Fruit fly (Drosophila melanogaster): ENCODE results near the gene Sfp24Bb.

Gene Sfp24Bb

DNA sequence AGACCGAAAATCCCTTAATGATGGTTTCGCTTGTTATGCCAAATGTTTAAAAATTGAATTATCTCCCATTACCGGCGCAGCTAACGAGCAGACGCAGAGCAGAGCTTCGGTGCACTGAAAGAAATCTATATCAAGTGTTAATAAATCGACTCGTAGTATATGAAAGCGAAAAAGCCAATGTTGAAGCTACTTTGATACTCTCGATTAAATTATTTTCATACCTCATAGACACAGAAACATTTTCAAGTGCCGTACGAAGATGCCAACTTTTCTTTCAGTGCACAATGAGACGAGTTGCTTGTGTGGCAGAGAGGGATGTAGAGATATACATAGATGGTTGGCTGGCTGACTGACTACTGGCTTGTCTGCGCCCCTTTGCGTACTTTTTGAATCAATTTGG is 6.2 kb upstream of the Sfp24Bb start (continued):
- no peak for TF ChIP-seq Dip3 (GFP tag; optimal IDR thresholded peaks at IDR 0.05)
- TF ChIP-seq Scr (GFP tag; IDR thresholded peaks at IDR 0.05; ENCODE audit: partially characterized antibody), result no peak
- TF ChIP-seq CG4282 (GFP tag; optimal IDR thresholded peaks at IDR 0.05), result no peak
- TF ChIP-seq Tbp (GFP tag; optimal IDR thresholded peaks at IDR 0.05), result no peak
- peak; percentile 41 for TF ChIP-seq CG14710 (tag; optimal IDR thresholded peaks at IDR 0.05)
- TF ChIP-seq CG11723 (GFP tag; optimal IDR thresholded peaks at IDR 0.05), result no peak
- TF ChIP-seq Hmx (GFP tag; optimal IDR thresholded peaks at IDR 0.05), result no peak
- TF ChIP-seq pum (GFP tag; optimal IDR thresholded peaks at IDR 0.05), result peak; percentile 19
- peak; percentile 77 for TF ChIP-seq Ets65A (GFP tag)
- peak; percentile 6 for TF ChIP-seq Nf-YB (GFP tag; optimal IDR thresholded peaks at IDR 0.05)
- TF ChIP-seq H2.0 (GFP tag; IDR thresholded peaks at IDR 0.05), result no peak
- TF ChIP-seq CG18262 (tag; optimal IDR thresholded peaks at IDR 0.05), result peak; percentile 53
- TF ChIP-seq CG3163 (GFP tag; optimal IDR thresholded peaks at IDR 0.05), result no peak
- no peak for TF ChIP-seq CG14050 (GFP tag; IDR thresholded peaks at IDR 0.05)
- TF ChIP-seq Dip2 (GFP tag; IDR thresholded peaks at IDR 0.05), result no peak
- TF ChIP-seq shn (GFP tag; optimal IDR thresholded peaks at IDR 0.05), result no peak
- TF ChIP-seq dmrt11E (tag; optimal IDR thresholded peaks at IDR 0.05), result peak; percentile 67
- no peak for TF ChIP-seq CG11093 (GFP tag; IDR thresholded peaks at IDR 0.05)
- TF ChIP-seq zfh1 (GFP tag; IDR thresholded peaks at IDR 0.05), result peak; percentile 71
- TF ChIP-seq Chrac-16 (GFP tag; optimal IDR thresholded peaks at IDR 0.05), result peak; percentile 24
- TF ChIP-seq oc (tag; optimal IDR thresholded peaks at IDR 0.05), result peak; percentile 28
- TF ChIP-seq CG4424 (GFP tag; optimal IDR thresholded peaks at IDR 0.05), result peak; percentile 17
- TF ChIP-seq ewg (GFP tag; optimal IDR thresholded peaks at IDR 0.05), result peak; percentile 6
- no peak for TF ChIP-seq slou (GFP tag; optimal IDR thresholded peaks at IDR 0.05)
- TF ChIP-seq knrl (GFP tag; IDR thresholded peaks at IDR 0.05; ENCODE audit: partially characterized antibody), result no peak
- TF ChIP-seq Hmr (GFP tag; optimal IDR thresholded peaks at IDR 0.05), result no peak
- TF ChIP-seq bowl (GFP tag; IDR thresholded peaks at IDR 0.05), result no peak
- no peak for TF ChIP-seq ssp (GFP tag; IDR thresholded peaks at IDR 0.05)
- TF ChIP-seq nerfin-1 (tag; optimal IDR thresholded peaks at IDR 0.05), result peak; percentile 19
- TF ChIP-seq CG4820 (GFP tag; optimal IDR thresholded peaks at IDR 0.05), result peak; percentile 47
- TF ChIP-seq prd (optimal IDR thresholded peaks at IDR 0.05), result no peak
- TF ChIP-seq prd (GFP tag; IDR thresholded peaks at IDR 0.05), result peak; percentile 71
- no peak for TF ChIP-seq CG16813 (GFP tag; IDR thresholded peaks at IDR 0.05; ENCODE audit: partially characterized antibody)
- TF ChIP-seq CG6765 (GFP tag; optimal IDR thresholded peaks at IDR 0.05), result no peak
- peak; percentile 35 for TF ChIP-seq gsb-n (tag; optimal IDR thresholded peaks at IDR 0.05)
- TF ChIP-seq CG1603 (tag; optimal IDR thresholded peaks at IDR 0.05), result peak; percentile 57
- no peak for TF ChIP-seq gfzf (GFP tag; optimal IDR thresholded peaks at IDR 0.05)
- peak; percentile 11 for TF ChIP-seq tap (tag; optimal IDR thresholded peaks at IDR 0.05)
- TF ChIP-seq CG9437 (GFP tag; optimal IDR thresholded peaks at IDR 0.05), result no peak
- 0 out of 2 replicates have a peak, but pooled peaks have one; percentile 14 for TF ChIP-seq Ptx1 (GFP tag; IDR thresholded peaks at IDR 0.05)
- no peak; the same call in 2 of the 3 replicates for TF ChIP-seq CG34422 (GFP tag; IDR thresholded peaks at IDR 0.05)
- no peak for TF ChIP-seq CG7987 (GFP tag; optimal IDR thresholded peaks at IDR 0.05)
- peak; percentile 18 for TF ChIP-seq CG9727 (GFP tag; optimal IDR thresholded peaks at IDR 0.05)
- TF ChIP-seq Dad (GFP tag; optimal IDR thresholded peaks at IDR 0.05), result no peak
- TF ChIP-seq CG10979 (tag; optimal IDR thresholded peaks at IDR 0.05), result peak; percentile 61
- TF ChIP-seq chm (GFP tag; IDR thresholded peaks at IDR 0.05), result peak; percentile 42; the same call in 1 of the 2 replicates
- no peak for TF ChIP-seq CG11695 (GFP tag; IDR thresholded peaks at IDR 0.05)
- peak; percentile 6 for TF ChIP-seq az2 (GFP tag; optimal IDR thresholded peaks at IDR 0.05)
- peak; percentile 32 for TF ChIP-seq CG6254 (GFP tag; optimal IDR thresholded peaks at IDR 0.05)
- no peak for TF ChIP-seq nom (GFP tag; optimal IDR thresholded peaks at IDR 0.05)
- TF ChIP-seq ftz-f1 (GFP tag; optimal IDR thresholded peaks at IDR 0.05), result no peak
- no peak for TF ChIP-seq CG34224 (GFP tag; IDR thresholded peaks at IDR 0.05; ENCODE audit: partially characterized antibody)

Measured in whole organism, embryonic.